Fruit fly (Drosophila melanogaster) whole organism, wandering third instar larva: ENCODE data around the gene Sik2.

Experiments
- Abd-B ChIP-seq: fragments of >200 bp; optimal IDR thresholded peaks from 2 replicates; lab custom pipeline; 2017; ENCODE audit warnings: missing biosample characterization, missing genetic modification characterization
- CG32264 ChIP-seq: fragments of 200-800 bp; sonication (Bioruptor generic); optimal IDR thresholded peaks from 2 replicates; lab custom pipeline; 2016; ENCODE audit warnings: missing biosample characterization, missing genetic modification characterization
- CG9705 ChIP-seq: fragments of 200-800 bp; sonication (Bioruptor generic); optimal IDR thresholded peaks from 2 replicates; lab custom pipeline; 2018; ENCODE audit warnings: missing biosample characterization, mild to moderate bottlenecking, missing genetic modification characterization
- CrebA ChIP-seq: fragments of 200-800 bp; sonication (Bioruptor generic); optimal IDR thresholded peaks from 2 replicates; lab custom pipeline; 2016; ENCODE audit warnings: missing biosample characterization, mild to moderate bottlenecking, missing genetic modification characterization, borderline replicate concordance
- Dfd ChIP-seq: fragments of >200 bp; optimal IDR thresholded peaks from 2 replicates; lab custom pipeline; 2017; ENCODE audit warnings: missing biosample characterization, missing genetic modification characterization
- Dif ChIP-seq: fragments of 200-275, 200-300 bp; sonication (Bioruptor generic); optimal IDR thresholded peaks from 2 replicates; lab custom pipeline; 2018; ENCODE audit warnings: missing biosample characterization, missing genetic modification characterization; ENCODE audit not compliant: partially characterized antibody
- GATAd ChIP-seq: sonication (Bioruptor generic); optimal IDR thresholded peaks from 2 replicates; lab custom pipeline; 2016; ENCODE audit warnings: missing biosample characterization, missing genetic modification characterization
- HLH106 ChIP-seq: fragments of 200-800 bp; optimal IDR thresholded peaks from 3 replicates; lab custom pipeline; 2019; ENCODE audit warnings: missing biosample characterization, mild to moderate bottlenecking, missing genetic modification characterization, moderate library complexity
- Hnf4 ChIP-seq: fragments of 200-800 bp; sonication (Bioruptor generic); optimal IDR thresholded peaks from 2 replicates; lab custom pipeline; 2016; ENCODE audit warnings: missing biosample characterization, mild to moderate bottlenecking, missing genetic modification characterization
- Hr78 ChIP-seq: fragments of >200 bp; optimal IDR thresholded peaks from 2 replicates; lab custom pipeline; 2017; ENCODE audit warnings: missing biosample characterization, missing genetic modification characterization
- Hr83 ChIP-seq: fragments of 200-300 bp; sonication (Bioruptor generic); optimal IDR thresholded peaks from 2 replicates; lab custom pipeline; 2016; ENCODE audit warnings: missing biosample characterization, mild to moderate bottlenecking, missing genetic modification characterization, moderate library complexity; ENCODE audit not compliant: poor library complexity, severe bottlenecking
- Jra ChIP-seq: sonication (Bioruptor generic); optimal IDR thresholded peaks from 2 replicates; lab custom pipeline; 2016; ENCODE audit warnings: missing biosample characterization, missing genetic modification characterization
- Mio ChIP-seq: sonication (Bioruptor generic); optimal IDR thresholded peaks from 2 replicates; lab custom pipeline; 2016; ENCODE audit warnings: missing biosample characterization, missing genetic modification characterization
- Myc ChIP-seq: fragments of >200 bp; optimal IDR thresholded peaks from 2 replicates; lab custom pipeline; 2017
- N ChIP-seq: fragments of >200 bp; optimal IDR thresholded peaks from 2 replicates; lab custom pipeline; 2018; ENCODE audit warnings: missing biosample characterization, missing external identifiers, missing genetic modification characterization
- OdsH ChIP-seq: fragments of 200-800 bp; sonication (Bioruptor generic); optimal IDR thresholded peaks from 2 replicates; lab custom pipeline; 2016; ENCODE audit warnings: missing biosample characterization, mild to moderate bottlenecking, missing genetic modification characterization
- Rel ChIP-seq, 2 experiments: fragments of 200-800 bp; sonication (Bioruptor generic) in 1 of 2; optimal IDR thresholded peaks; 2 replicates in 1 of 2; 3 replicates in 1 of 2; lab custom pipeline; 2016 to 2019; ENCODE audit warnings: mild to moderate bottlenecking in 2 of 2, missing biosample characterization in 2 of 2, missing genetic modification characterization in 2 of 2, moderate library complexity in 1 of 2
- Sp1 ChIP-seq: fragments of 200-800 bp; sonication (Bioruptor generic); optimal IDR thresholded peaks from 3 replicates; lab custom pipeline; 2019; ENCODE audit warnings: missing biosample characterization, mild to moderate bottlenecking, missing genetic modification characterization, moderate library complexity
- Vsx2 ChIP-seq: fragments of 200-300, 225-300 bp; sonication (Bioruptor generic); optimal IDR thresholded peaks from 2 replicates; lab custom pipeline; 2018; ENCODE audit warnings: missing biosample characterization, missing genetic modification characterization; ENCODE audit not compliant: partially characterized antibody
- br ChIP-seq: fragments of 200-800 bp; sonication (Bioruptor generic); optimal IDR thresholded peaks from 2 replicates; lab custom pipeline; 2016; ENCODE audit warnings: missing biosample characterization, missing genetic modification characterization
- brk ChIP-seq: fragments of 200-800 bp; sonication (Bioruptor generic); optimal IDR thresholded peaks from 2 replicates; lab custom pipeline; 2016; ENCODE audit warnings: missing biosample characterization, mild to moderate bottlenecking, missing genetic modification characterization
- dl ChIP-seq, 2 experiments: fragments of 175-275, 200-275 bp in 1 of 2; fragments of 200-275 bp in 1 of 2; sonication (Bioruptor generic); optimal IDR thresholded peaks; lab custom pipeline; 2018; ENCODE audit warnings: mild to moderate bottlenecking in 2 of 2, missing biosample characterization in 2 of 2, missing genetic modification characterization in 2 of 2, moderate library complexity in 2 of 2; ENCODE audit not compliant: partially characterized antibody in 2 of 2, insufficient read depth in 1 of 2
- dmrt93B ChIP-seq: fragments of 200-800 bp; sonication (Bioruptor generic); optimal IDR thresholded peaks from 2 replicates; lab custom pipeline; 2018; ENCODE audit warnings: missing biosample characterization, mild to moderate bottlenecking, missing genetic modification characterization
- dsf ChIP-seq: sonication (Bioruptor generic); optimal IDR thresholded peaks from 2 replicates; lab custom pipeline; 2016; ENCODE audit warnings: missing biosample characterization, missing genetic modification characterization, borderline replicate concordance
- ey ChIP-seq: fragments of 200-800 bp; sonication (Bioruptor generic); optimal IDR thresholded peaks from 2 replicates; lab custom pipeline; 2016; ENCODE audit warnings: missing biosample characterization, missing genetic modification characterization
- foxo ChIP-seq, 2 experiments: fragments of 200-800 bp; sonication (Bioruptor generic); optimal IDR thresholded peaks; 2 replicates in 1 of 2; 3 replicates in 1 of 2; lab custom pipeline; 2016 to 2017; ENCODE audit warnings: missing biosample characterization in 2 of 2, missing genetic modification characterization in 2 of 2
- fru ChIP-seq: fragments of 200-800 bp; sonication (Bioruptor generic); optimal IDR thresholded peaks from 3 replicates; lab custom pipeline; 2016; ENCODE audit warnings: missing biosample characterization, mild to moderate bottlenecking, missing genetic modification characterization
- h ChIP-seq: fragments of 200-800 bp; sonication (Bioruptor generic); optimal IDR thresholded peaks from 3 replicates; lab custom pipeline; 2016; ENCODE audit warnings: missing biosample characterization, mild to moderate bottlenecking, missing genetic modification characterization
- jim ChIP-seq: fragments of 175-275, 200-325 bp; sonication (Bioruptor generic); optimal IDR thresholded peaks from 2 replicates; lab custom pipeline; 2016; ENCODE audit warnings: missing biosample characterization, mild to moderate bottlenecking, missing genetic modification characterization
- lola ChIP-seq: fragments of >200 bp; optimal IDR thresholded peaks from 2 replicates; lab custom pipeline; 2017; ENCODE audit warnings: missing biosample characterization, missing genetic modification characterization
- pan ChIP-seq: fragments of >200 bp; optimal IDR thresholded peaks from 2 replicates; lab custom pipeline; 2017
- psq ChIP-seq: fragments of 200-800 bp; sonication (Bioruptor generic); optimal IDR thresholded peaks from 3 replicates; lab custom pipeline; 2017; ENCODE audit warnings: missing biosample characterization, mild to moderate bottlenecking, missing genetic modification characterization, moderate library complexity
- rgr ChIP-seq: fragments of 200-800 bp; sonication (Bioruptor generic); optimal IDR thresholded peaks from 3 replicates; lab custom pipeline; 2016; ENCODE audit warnings: missing biosample characterization, mild to moderate bottlenecking, missing genetic modification characterization
- sage ChIP-seq: fragments of 200-800 bp; sonication (Bioruptor generic); optimal IDR thresholded peaks from 2 replicates; lab custom pipeline; 2016; ENCODE audit warnings: missing biosample characterization, mild to moderate bottlenecking, missing genetic modification characterization
- sv ChIP-seq: fragments of 200-800 bp; sonication (Bioruptor generic); optimal IDR thresholded peaks from 3 replicates; lab custom pipeline; 2016; ENCODE audit warnings: missing biosample characterization, missing genetic modification characterization
- tai ChIP-seq: sonication (Bioruptor generic); optimal IDR thresholded peaks from 2 replicates; lab custom pipeline; 2016; ENCODE audit warnings: missing biosample characterization, missing genetic modification characterization
- usp ChIP-seq: fragments of >200 bp; optimal IDR thresholded peaks from 2 replicates; lab custom pipeline; 2017; ENCODE audit warnings: missing biosample characterization, missing genetic modification characterization
- woc ChIP-seq: sonication (Bioruptor generic); optimal IDR thresholded peaks from 2 replicates; lab custom pipeline; 2016; ENCODE audit warnings: missing biosample characterization, mild to moderate bottlenecking, missing genetic modification characterization

Gene Sik2

dm6 chrX:2012121-2012452, 49.6 kb downstream of the Sik2 start:
- TF ChIP-seq woc (GFP tag; lab: Kevin White, UChicago), result peak; percentile 6
- no peak for TF ChIP-seq h (GFP tag; lab: Kevin White, UChicago)
- TF ChIP-seq Rel (GFP tag; optimal IDR thresholded peaks at IDR 0.05; lab: Kevin White, UChicago), result peak; percentile 17
- TF ChIP-seq Rel (tag; optimal IDR thresholded peaks at IDR 0.05; lab: Kevin White, UChicago), result no peak
- TF ChIP-seq dl (GFP tag; optimal IDR thresholded peaks at IDR 0.05; lab: Kevin White, UChicago; ENCODE audit: insufficient read depth in 1 of 2, partially characterized antibody in 2 of 2), result peak in 1 of 2 experiments; percentile 18

- TF ChIP-seq Rel (GFP tag; optimal IDR thresholded peaks at IDR 0.05; lab: Kevin White, UChicago), result no peak
- no peak for TF ChIP-seq Rel (tag; optimal IDR thresholded peaks at IDR 0.05; lab: Kevin White, UChicago)
- no peak for TF ChIP-seq br (GFP tag; lab: Kevin White, UChicago)
- TF ChIP-seq lola (GFP tag; lab: Kevin White, UChicago), result no peak
- no peak for TF ChIP-seq CG32264 (GFP tag; lab: Kevin White, UChicago)
- no peak for TF ChIP-seq GATAd (GFP tag; lab: Kevin White, UChicago)
- peak; percentile 40 for TF ChIP-seq HLH106 (tag; lab: Kevin White, UChicago)
- TF ChIP-seq Dfd (GFP tag; lab: Kevin White, UChicago), result no peak
- TF ChIP-seq brk (GFP tag; lab: Kevin White, UChicago), result no peak
- TF ChIP-seq psq (GFP tag; lab: Kevin White, UChicago), result no peak
- TF ChIP-seq ey (GFP tag; lab: Kevin White, UChicago), result no peak
- no peak for TF ChIP-seq dsf (GFP tag; lab: Kevin White, UChicago)
- no peak for TF ChIP-seq CG9705
- peak; percentile 41 for TF ChIP-seq rgr
- TF ChIP-seq Jra (GFP tag; lab: Kevin White, UChicago), result no peak
- no peak for TF ChIP-seq Hr83 (GFP tag; lab: Kevin White, UChicago)
- TF ChIP-seq sage (GFP tag; lab: Kevin White, UChicago), result no peak
- TF ChIP-seq CrebA, result no peak
- TF ChIP-seq pan, result no peak
- peak; percentile 41 for TF ChIP-seq Sp1 (GFP tag; lab: Kevin White, UChicago)
- TF ChIP-seq dl (GFP tag; optimal IDR thresholded peaks at IDR 0.05; lab: Kevin White, UChicago; ENCODE audit: insufficient read depth in 1 of 2, partially characterized antibody in 2 of 2), result no peak
- no peak for TF ChIP-seq jim (GFP tag; lab: Kevin White, UChicago)
- TF ChIP-seq tai (GFP tag; lab: Kevin White, UChicago), result no peak
- no peak for TF ChIP-seq usp (GFP tag; lab: Kevin White, UChicago)
- no peak for TF ChIP-seq Hr78 (GFP tag; lab: Kevin White, UChicago)
- no peak for TF ChIP-seq Myc (lab: Kevin White, UChicago)
- TF ChIP-seq dmrt93B, result peak; percentile 3
- TF ChIP-seq Vsx2 (GFP tag; lab: Kevin White, UChicago), result no peak
- no peak for TF ChIP-seq Abd-B
- TF ChIP-seq foxo (GFP tag; optimal IDR thresholded peaks at IDR 0.05; lab: Kevin White, UChicago), result peak in 1 of 2 experiments; percentile 57
- no peak for TF ChIP-seq N (GFP tag; lab: Kevin White, UChicago)
- TF ChIP-seq fru (GFP tag; lab: Kevin White, UChicago), result no peak
- peak; percentile 17 for TF ChIP-seq sv (GFP tag; lab: Kevin White, UChicago)
- peak; percentile 19 for TF ChIP-seq OdsH (GFP tag; lab: Kevin White, UChicago)
- TF ChIP-seq h (GFP tag; lab: Kevin White, UChicago), result peak; percentile 27
- no peak for TF ChIP-seq Dif (GFP tag; lab: Kevin White, UChicago)
- no peak for TF ChIP-seq Mio (GFP tag; lab: Kevin White, UChicago)
- TF ChIP-seq Hnf4 (GFP tag; lab: Kevin White, UChicago), result peak; percentile 0
- TF ChIP-seq woc (GFP tag; lab: Kevin White, UChicago), result peak; percentile 38
Measured at dm6 chrX:2011288-2012120, 50.2 kb downstream of the Sik2 start.
